Fruit fly (Drosophila melanogaster) whole organism, embryonic: ENCODE results near the gene wda.

Experiments used
- ATbp ChIP-seq: fragments of 200-800 bp; sonication (Bioruptor generic); optimal IDR thresholded peaks from 2 replicates; lab custom pipeline; 2017; ENCODE audit warnings: missing biosample characterization, mild to moderate bottlenecking, missing genetic modification characterization, missing genetic modification reagents
- Blimp-1 ChIP-seq: fragments of 200-800 bp; sonication (Bioruptor generic); optimal IDR thresholded peaks from 3 replicates; lab custom pipeline; 2018; ENCODE audit warnings: missing biosample characterization, missing genetic modification characterization, mild to moderate bottlenecking, moderate library complexity, missing genetic modification reagents
- Bteb2 ChIP-seq: fragments of 200-800 bp; sonication (Bioruptor generic); optimal IDR thresholded peaks from 2 replicates; lab custom pipeline; 2016; ENCODE audit warnings: missing biosample characterization, missing genetic modification characterization
- CG10321 ChIP-seq: fragments of 200-800 bp; sonication (Bioruptor generic); IDR thresholded peaks from 2 replicates; pipeline ENCODE4 v1.3.6; 2022; ENCODE audit warnings: missing biosample characterization, missing genetic modification characterization
- CG10543 ChIP-seq: fragments of 200-800 bp; sonication (Bioruptor generic); optimal IDR thresholded peaks from 3 replicates; lab custom pipeline; 2017; ENCODE audit warnings: missing biosample characterization, mild to moderate bottlenecking, missing genetic modification characterization, moderate library complexity
- CG12104 ChIP-seq: fragments of 200-800 bp; sonication (Bioruptor generic); optimal IDR thresholded peaks from 3 replicates; lab custom pipeline; 2016; ENCODE audit warnings: missing biosample characterization, missing genetic modification characterization
- CG12659 ChIP-seq: fragments of 200-800 bp; sonication (Bioruptor generic); optimal IDR thresholded peaks from 3 replicates; lab custom pipeline; 2017; ENCODE audit warnings: mild to moderate bottlenecking, missing biosample characterization, missing genetic modification reagents, missing genetic modification characterization
- CG12769 ChIP-seq: fragments of 200-800 bp; sonication (Bioruptor generic); optimal IDR thresholded peaks from 2 replicates; lab custom pipeline; 2019; ENCODE audit warnings: missing biosample characterization, mild to moderate bottlenecking, missing genetic modification characterization, moderate library complexity
- CG13123 ChIP-seq: fragments of 200-800 bp; sonication (Bioruptor generic); optimal IDR thresholded peaks from 2 replicates; lab custom pipeline; 2016; ENCODE audit warnings: missing biosample characterization, missing genetic modification characterization
- CG13775 ChIP-seq: fragments of 200-800 bp; sonication (Bioruptor generic); optimal IDR thresholded peaks from 3 replicates; lab custom pipeline; 2017; ENCODE audit warnings: missing biosample characterization, mild to moderate bottlenecking, missing genetic modification characterization
- CG13894 ChIP-seq: fragments of 200-800 bp; sonication (Bioruptor generic); optimal IDR thresholded peaks from 3 replicates; lab custom pipeline; 2018; ENCODE audit warnings: missing biosample characterization, mild to moderate bottlenecking, missing genetic modification characterization, moderate library complexity
- CG15514 ChIP-seq: fragments of 200-800 bp; sonication (Bioruptor generic); optimal IDR thresholded peaks from 3 replicates; lab custom pipeline; 2017; ENCODE audit warnings: missing biosample characterization, missing genetic modification characterization, mild to moderate bottlenecking, moderate library complexity, missing genetic modification reagents
- CG16813 ChIP-seq: fragments of 200-800 bp; sonication (Bioruptor generic); IDR thresholded peaks from 3 replicates; pipeline ENCODE4 v1.3.6; 2022; ENCODE audit warnings: missing biosample characterization, missing genetic modification characterization; ENCODE audit not compliant: partially characterized antibody
- CG17568 ChIP-seq: fragments of 200-800 bp; sonication (Bioruptor generic); optimal IDR thresholded peaks from 2 replicates; lab custom pipeline; 2018; ENCODE audit warnings: missing biosample characterization, mild to moderate bottlenecking, missing genetic modification characterization, moderate library complexity
- CG17829 ChIP-seq: fragments of 200-800 bp; optimal IDR thresholded peaks from 2 replicates; lab custom pipeline; 2019; ENCODE audit warnings: missing biosample characterization, mild to moderate bottlenecking, missing genetic modification characterization, moderate library complexity
- CG18011 ChIP-seq: fragments of 200-800 bp; sonication (Bioruptor generic); optimal IDR thresholded peaks from 2 replicates; lab custom pipeline; 2017; ENCODE audit warnings: missing biosample characterization, missing genetic modification characterization, mild to moderate bottlenecking, moderate library complexity, missing genotype
- CG30020 ChIP-seq: fragments of 200-800 bp; optimal IDR thresholded peaks from 2 replicates; lab custom pipeline; 2019; ENCODE audit warnings: missing biosample characterization, mild to moderate bottlenecking, missing genetic modification characterization, moderate library complexity
- CG32532 ChIP-seq: fragments of 200-800 bp; sonication (Bioruptor generic); IDR thresholded peaks from 2 replicates; pipeline ENCODE4 v1.3.6; 2022; ENCODE audit warnings: missing biosample characterization, missing genetic modification characterization
- CG34376 ChIP-seq: fragments of 200-800 bp; sonication (Bioruptor generic); optimal IDR thresholded peaks from 2 replicates; lab custom pipeline; 2018; ENCODE audit warnings: missing biosample characterization, mild to moderate bottlenecking, missing genetic modification characterization
- CG3726 ChIP-seq: fragments of 200-800 bp; sonication (Bioruptor generic); IDR thresholded peaks from 3 replicates; pipeline ENCODE4, ENCODE4 v1.3.6; 2022; ENCODE audit warnings: missing biosample characterization, missing genetic modification characterization
- CG8281 ChIP-seq: fragments of 200-800 bp; sonication (Bioruptor generic); optimal IDR thresholded peaks from 2 replicates; lab custom pipeline; 2018; ENCODE audit warnings: missing biosample characterization, mild to moderate bottlenecking, missing genetic modification characterization, moderate library complexity
- CG8944 ChIP-seq: fragments of 200-800 bp; sonication (Bioruptor generic); optimal IDR thresholded peaks from 3 replicates; lab custom pipeline; 2016; ENCODE audit warnings: missing biosample characterization, missing genetic modification characterization
- CG9876 ChIP-seq: fragments of 200-800 bp; sonication (Bioruptor generic); optimal IDR thresholded peaks from 2 replicates; lab custom pipeline; 2016; ENCODE audit warnings: missing biosample characterization, missing genetic modification characterization
- Dfd ChIP-seq, 2 experiments: fragments of >200 bp; optimal IDR thresholded peaks; 2 replicates each; lab custom pipeline; 2017; ENCODE audit warnings: missing biosample characterization in 2 of 2, missing genetic modification characterization in 2 of 2
- Elba2 ChIP-seq: fragments of 200-800 bp; sonication (Bioruptor generic); optimal IDR thresholded peaks from 3 replicates; lab custom pipeline; 2016; ENCODE audit warnings: missing biosample characterization, missing genetic modification characterization
- GATAe ChIP-seq: fragments of 200-800 bp; sonication (Bioruptor generic); conservative IDR thresholded peaks from 2 replicates; pipeline ENCODE4 v1.3.6; 2022; ENCODE audit warnings: missing biosample characterization, missing genetic modification characterization
- Hand ChIP-seq: fragments of 200-800 bp; sonication (Bioruptor generic); optimal IDR thresholded peaks from 2 replicates; lab custom pipeline; 2017; ENCODE audit warnings: mild to moderate bottlenecking, missing biosample characterization, missing genetic modification reagents, missing genetic modification characterization
- HmgD ChIP-seq: fragments of 200-800 bp; sonication (Bioruptor generic); optimal IDR thresholded peaks from 3 replicates; lab custom pipeline; 2016; ENCODE audit warnings: missing biosample characterization, missing genetic modification characterization
- Hr78 ChIP-seq, 2 experiments: fragments of 200-800 bp in 1 of 2; fragments of >200 bp in 1 of 2; sonication (Bioruptor generic) in 1 of 2; optimal IDR thresholded peaks; 2 replicates each; lab custom pipeline; 2017 to 2019; ENCODE audit warnings: missing biosample characterization in 2 of 2, missing genetic modification characterization in 2 of 2, mild to moderate bottlenecking in 1 of 2, moderate library complexity in 1 of 2
- NK7.1 ChIP-seq: fragments of 200-800 bp; sonication (Bioruptor generic); optimal IDR thresholded peaks from 3 replicates; lab custom pipeline; 2016; ENCODE audit warnings: missing biosample characterization, missing genetic modification characterization
- Oli ChIP-seq: fragments of 200-800 bp; sonication (Bioruptor generic); optimal IDR thresholded peaks from 2 replicates; lab custom pipeline; 2018; ENCODE audit warnings: missing biosample characterization, mild to moderate bottlenecking, missing genetic modification characterization, moderate library complexity
- Optix ChIP-seq: fragments of 200-800 bp; sonication (Bioruptor generic); IDR thresholded peaks from 3 replicates; pipeline ENCODE4 v1.3.6; 2022; ENCODE audit warnings: missing biosample characterization, missing genetic modification characterization
- Side ChIP-seq: fragments of 200-800 bp; sonication (Bioruptor generic); optimal IDR thresholded peaks from 2 replicates; lab custom pipeline; 2016; ENCODE audit warnings: missing biosample characterization, missing genetic modification characterization
- Sin3A ChIP-seq: fragments of >200 bp; optimal IDR thresholded peaks from 2 replicates; lab custom pipeline; 2018
- Taf1 ChIP-seq: fragments of 200-800 bp; sonication (Bioruptor generic); IDR thresholded peaks from 2 replicates; pipeline ENCODE4 v1.3.6; 2022; ENCODE audit warnings: missing biosample characterization, missing genetic modification characterization
- bab2 ChIP-seq: fragments of 200-800 bp; sonication (Bioruptor generic); optimal IDR thresholded peaks from 2 replicates; lab custom pipeline; 2016; ENCODE audit warnings: missing biosample characterization, missing genetic modification characterization
- bbx ChIP-seq: fragments of 200-800 bp; sonication (Bioruptor generic); IDR thresholded peaks from 2 replicates; pipeline ENCODE4 v1.3.6; 2022; ENCODE audit warnings: missing biosample characterization, missing genetic modification characterization; ENCODE audit not compliant: partially characterized antibody
- bcd ChIP-seq: fragments of 200-800 bp; sonication (Bioruptor generic); optimal IDR thresholded peaks from 2 replicates; lab custom pipeline; 2017; ENCODE audit warnings: missing biosample characterization, mild to moderate bottlenecking, missing genetic modification characterization
- esg ChIP-seq: fragments of 200-800 bp; sonication (Bioruptor generic); conservative IDR thresholded peaks from 2 replicates; pipeline ENCODE4 v1.3.6; 2022; ENCODE audit warnings: missing biosample characterization, missing genetic modification characterization
- exex ChIP-seq: fragments of 200-800 bp; sonication (Bioruptor generic); optimal IDR thresholded peaks from 4 replicates; lab custom pipeline; 2018; ENCODE audit warnings: missing biosample characterization, mild to moderate bottlenecking, missing genetic modification characterization, moderate library complexity
- gt ChIP-seq: fragments of 200-800 bp; sonication (Bioruptor generic); IDR thresholded peaks from 2 replicates; pipeline ENCODE4 v1.3.6; 2022; ENCODE audit warnings: missing biosample characterization, missing genetic modification characterization
- insv ChIP-seq, 2 experiments: fragments of 200-800 bp; sonication (Bioruptor generic); optimal IDR thresholded peaks; 3 replicates each; lab custom pipeline; 2016 to 2018; ENCODE audit warnings: missing biosample characterization in 2 of 2, missing genetic modification characterization in 2 of 2
- odd ChIP-seq: fragments of 200-800 bp; sonication (Bioruptor generic); optimal IDR thresholded peaks from 2 replicates; lab custom pipeline; 2017; ENCODE audit warnings: missing biosample characterization, mild to moderate bottlenecking, missing genetic modification characterization
- psq ChIP-seq: fragments of 200-800 bp; sonication (Bioruptor generic); optimal IDR thresholded peaks from 2 replicates; lab custom pipeline; 2017; ENCODE audit warnings: missing biosample characterization, missing genetic modification characterization
- sc ChIP-seq, 3 experiments: fragments of >200 bp in 2 of 3; fragments of 200-800 bp in 1 of 3; sonication (Bioruptor generic) in 1 of 3; optimal IDR thresholded peaks; 2 replicates in 2 of 3; 3 replicates in 1 of 3; lab custom pipeline; 2017; ENCODE audit warnings: mild to moderate bottlenecking in 1 of 3, missing biosample characterization in 1 of 3, missing genetic modification characterization in 1 of 3, missing genetic modification reagents in 1 of 3
- scrt ChIP-seq: fragments of 200-800 bp; sonication (Bioruptor generic); optimal IDR thresholded peaks from 2 replicates; lab custom pipeline; 2018; ENCODE audit warnings: missing biosample characterization, mild to moderate bottlenecking, missing genetic modification characterization, moderate library complexity
- sim ChIP-seq: fragments of 200-800 bp; sonication (Bioruptor generic); IDR thresholded peaks from 2 replicates; pipeline ENCODE4 v1.3.6; 2022; ENCODE audit warnings: missing biosample characterization, missing genetic modification characterization
- sima ChIP-seq: fragments of 200-800 bp; sonication (Bioruptor generic); optimal IDR thresholded peaks from 2 replicates; lab custom pipeline; 2016; ENCODE audit warnings: missing biosample characterization, missing genetic modification characterization
- sna ChIP-seq: fragments of 200-800 bp; sonication (Bioruptor generic); IDR thresholded peaks from 2 replicates; pipeline ENCODE4 v1.3.6; 2022; ENCODE audit warnings: missing biosample characterization, missing genetic modification characterization; ENCODE audit not compliant: partially characterized antibody
- trh ChIP-seq: fragments of 200-800 bp; sonication (Bioruptor generic); optimal IDR thresholded peaks from 2 replicates; lab custom pipeline; 2016; ENCODE audit warnings: missing biosample characterization, missing genetic modification characterization

wda gene

dm6 chr3R:23221680-23222148 is 36.2 kb downstream of the wda start (continued):
- TF ChIP-seq gt (GFP tag; lab: Robert Waterston, UW) (no peak), HmgD (GFP tag; lab: Kevin White, UChicago) (no peak), GATAe (no peak), trh (GFP tag; lab: Kevin White, UChicago) (no peak), Oli (tag; lab: Kevin White, UChicago) (no peak), sna (GFP tag; lab: Robert Waterston, UW) (0 out of 2 replicates have a peak, but pooled peaks have one; percentile 50), CG13775 (no peak), CG10321 (no peak), Sin3A (lab: Kevin White, UChicago) (no peak), CG15514 (GFP tag; lab: Kevin White, UChicago) (peak; percentile 25), bcd (GFP tag; lab: Kevin White, UChicago) (no peak), CG30020 (tag; lab: Kevin White, UChicago) (no peak), CG12769 (tag; lab: Kevin White, UChicago) (peak; percentile 18), esg (GFP tag; lab: Robert Waterston, UW) (no peak), sim (GFP tag; lab: Robert Waterston, UW) (no peak), NK7.1 (no peak), Dfd (GFP tag; optimal IDR thresholded peaks at IDR 0.05; lab: Kevin White, UChicago) (no peak), Hand (no peak), odd (no peak), ATbp (no peak), bab2 (GFP tag; lab: Kevin White, UChicago) (no peak), CG8944 (GFP tag; lab: Kevin White, UChicago) (no peak), Hr78 (GFP tag; optimal IDR thresholded peaks at IDR 0.05; lab: Kevin White, UChicago) (no peak), scrt (GFP tag; lab: Kevin White, UChicago) (peak; percentile 2), Optix (GFP tag; lab: Robert Waterston, UW) (no peak), insv (GFP tag; optimal IDR thresholded peaks at IDR 0.05; lab: Kevin White, UChicago) (no peak), Elba2 (GFP tag; lab: Kevin White, UChicago) (no peak), CG32532 (no peak), CG10543 (GFP tag; lab: Kevin White, UChicago) (peak; percentile 29), CG8281 (tag; lab: Kevin White, UChicago) (no peak), Side (no peak), sc (optimal IDR thresholded peaks at IDR 0.05; lab: Kevin White, UChicago) (no peak), sc (GFP tag; optimal IDR thresholded peaks at IDR 0.05; lab: Kevin White, UChicago) (no peak), CG13123 (GFP tag; lab: Kevin White, UChicago) (no peak), sima (GFP tag; lab: Kevin White, UChicago) (no peak), CG3726 (GFP tag; lab: Robert Waterston, UW) (no peak), CG13894 (tag; lab: Kevin White, UChicago) (peak; percentile 26), CG18011 (no peak), CG17568 (no peak), CG12659 (GFP tag; lab: Kevin White, UChicago) (peak; percentile 65), CG12104 (GFP tag; lab: Kevin White, UChicago) (no peak), CG34376 (peak; percentile 55), exex (tag; lab: Kevin White, UChicago) (peak; percentile 47), Taf1 (no peak), CG17829 (no peak), bbx (GFP tag; lab: Robert Waterston, UW) (peak; percentile 46; the same call in 1 of the 2 replicates), Bteb2 (GFP tag; lab: Kevin White, UChicago) (no peak), psq (GFP tag; lab: Kevin White, UChicago) (peak; percentile 8), Blimp-1 (GFP tag; lab: Kevin White, UChicago) (no peak), CG9876 (no peak), CG16813 (GFP tag; lab: Robert Waterston, UW) (no peak)
